Fruit fly (Drosophila melanogaster): ENCODE results near the gene NitFhit.

The NitFhit gene

DNA sequence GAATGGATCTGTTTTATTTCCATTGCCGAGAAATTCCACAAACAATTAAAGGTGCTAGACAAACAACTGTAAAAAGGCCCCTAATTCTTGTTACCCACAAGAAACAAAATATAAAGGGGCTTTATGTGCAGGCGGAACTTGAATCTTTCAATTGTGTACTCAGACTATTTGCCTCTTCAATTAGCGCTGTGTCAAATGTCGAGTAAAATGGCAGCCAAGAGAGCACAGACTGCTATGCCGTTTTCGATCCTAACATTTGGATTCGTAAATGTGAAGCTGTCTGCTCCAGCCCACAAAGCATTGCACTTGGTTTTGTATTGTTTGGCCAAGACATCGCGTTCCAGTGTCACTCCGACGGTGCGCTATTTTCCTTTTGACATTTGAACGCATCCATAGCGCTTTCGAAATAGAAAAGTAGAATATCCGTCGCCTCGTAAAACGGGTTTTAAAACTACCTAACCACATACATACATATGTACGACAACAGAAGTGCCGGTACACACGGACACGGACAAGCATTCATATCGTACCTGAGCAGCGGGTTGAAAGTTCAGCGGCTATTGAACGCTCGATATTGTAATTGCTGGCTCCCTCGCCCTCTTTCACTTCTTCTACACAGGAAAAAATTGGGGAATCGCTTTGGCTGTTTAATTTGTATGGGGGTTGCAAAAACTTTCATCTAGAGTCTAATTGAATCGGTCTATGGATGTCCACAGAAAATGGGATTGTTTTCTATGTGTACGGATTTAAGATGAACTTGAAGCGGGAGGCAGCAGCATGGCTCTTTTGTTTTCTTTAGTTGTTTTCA lies 37.3 kb upstream of the NitFhit start:
- TF ChIP-seq CG4496 (GFP tag; IDR thresholded peaks at IDR 0.05) (0 out of 3 replicates have a peak, but pooled peaks have one; percentile 63), CG8159 (tag; optimal IDR thresholded peaks at IDR 0.05) (peak; percentile 55), CG13204 (GFP tag; optimal IDR thresholded peaks at IDR 0.05) (peak; percentile 62), CG8301 (tag; optimal IDR thresholded peaks at IDR 0.05) (peak; percentile 49), Snoo (tag; optimal IDR thresholded peaks at IDR 0.05) (peak; percentile 0), CG12605 (GFP tag; IDR thresholded peaks at IDR 0.05) (peak; percentile 46; the same call in 1 of the 2 replicates), EcR (GFP tag; optimal IDR thresholded peaks at IDR 0.05) (peak; percentile 50), CG9948 (tag; optimal IDR thresholded peaks at IDR 0.05) (peak; percentile 48), Ets98B (GFP tag; IDR thresholded peaks at IDR 0.05) (peak; percentile 59), CG15710 (tag; optimal IDR thresholded peaks at IDR 0.05) (peak; percentile 15), D1 (tag; optimal IDR thresholded peaks at IDR 0.05) (no peak), gl (tag; optimal IDR thresholded peaks at IDR 0.05) (no peak), fd96Ca (GFP tag; IDR thresholded peaks at IDR 0.05) (peak; percentile 57; the same call in 1 of the 3 replicates), CG17806 (tag; optimal IDR thresholded peaks at IDR 0.05) (peak; percentile 27), CG10348 (GFP tag; IDR thresholded peaks at IDR 0.05) (no peak), Pif1A (GFP tag; optimal IDR thresholded peaks at IDR 0.05) (peak; percentile 68)

DNA sequence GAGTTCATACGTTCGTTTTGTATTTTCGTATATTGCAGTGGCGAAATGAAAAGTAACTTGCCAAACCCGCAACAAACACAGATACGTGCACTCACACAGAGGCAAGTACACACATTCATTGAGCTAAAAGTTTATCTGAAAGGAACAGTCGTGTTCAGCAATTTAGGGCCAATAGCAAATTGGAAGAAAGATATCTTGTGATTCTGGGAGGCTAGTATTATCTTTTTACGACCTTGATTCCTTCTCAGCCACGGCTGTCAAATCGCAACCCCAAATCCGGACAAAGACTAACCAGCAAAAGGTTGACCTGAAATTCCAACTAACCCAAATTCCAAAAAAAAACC lies 36.8 kb upstream of the NitFhit start:
- TF ChIP-seq Pif1B (GFP tag; optimal IDR thresholded peaks at IDR 0.05) (no peak), Snoo (tag; optimal IDR thresholded peaks at IDR 0.05) (no peak), CG14655 (GFP tag; optimal IDR thresholded peaks at IDR 0.05) (no peak), CG32121 (GFP tag; IDR thresholded peaks at IDR 0.05) (no peak), rn (GFP tag; IDR thresholded peaks at IDR 0.05) (no peak), CG4496 (GFP tag; IDR thresholded peaks at IDR 0.05) (no peak), Pif1A (GFP tag; optimal IDR thresholded peaks at IDR 0.05) (no peak), Ets98B (GFP tag; IDR thresholded peaks at IDR 0.05) (no peak)

DNA sequence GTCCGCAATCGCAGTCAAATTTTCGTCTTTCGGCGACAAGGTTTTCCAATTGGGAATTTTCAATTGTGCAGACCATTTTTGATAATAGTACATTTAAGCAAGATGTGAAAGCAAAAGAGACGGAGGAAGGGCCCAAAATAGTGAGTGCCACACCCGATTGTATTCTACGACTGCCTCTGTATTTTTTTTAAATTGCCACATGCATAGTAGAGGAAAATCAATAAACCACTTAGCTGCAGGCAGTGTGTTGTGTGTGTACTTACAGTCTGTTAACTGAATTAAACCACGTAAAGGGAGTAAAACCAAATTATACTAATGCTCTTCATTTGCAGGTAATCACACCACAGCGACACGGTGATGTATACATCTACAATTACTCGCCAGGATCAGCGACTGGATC lies 31.8 kb upstream of the NitFhit start:
- TF ChIP-seq CG17806 (tag; optimal IDR thresholded peaks at IDR 0.05) (no peak), CG12605 (GFP tag; IDR thresholded peaks at IDR 0.05) (no peak), Pif1A (GFP tag; optimal IDR thresholded peaks at IDR 0.05) (no peak), Pif1B (GFP tag; optimal IDR thresholded peaks at IDR 0.05) (no peak)

dm6 chr3L:174501-174900 lies 29.0 kb upstream of the NitFhit start:
- TF ChIP-seq CG32121 (GFP tag; IDR thresholded peaks at IDR 0.05) = no peak

- TF ChIP-seq CG10348 (GFP tag; IDR thresholded peaks at IDR 0.05) (no peak), CG34367 (tag; optimal IDR thresholded peaks at IDR 0.05) (no peak), D1 (tag; optimal IDR thresholded peaks at IDR 0.05) (no peak), Pif1B (GFP tag; optimal IDR thresholded peaks at IDR 0.05) (no peak), CG4496 (GFP tag; IDR thresholded peaks at IDR 0.05) (no peak), EcR (GFP tag; optimal IDR thresholded peaks at IDR 0.05) (no peak)
Measured at dm6 chr3L:175949-176348, 27.6 kb upstream of the NitFhit start, which contains the start of gene CG7049. CG7049 (minus strand) TSS chr3L:176228.

dm6 chr3L:177938-178337 lies 25.6 kb upstream of the NitFhit start:
- TF ChIP-seq CG15710 (tag; optimal IDR thresholded peaks at IDR 0.05) = no peak
- no peak for TF ChIP-seq fd96Ca (GFP tag; IDR thresholded peaks at IDR 0.05)

DNA sequence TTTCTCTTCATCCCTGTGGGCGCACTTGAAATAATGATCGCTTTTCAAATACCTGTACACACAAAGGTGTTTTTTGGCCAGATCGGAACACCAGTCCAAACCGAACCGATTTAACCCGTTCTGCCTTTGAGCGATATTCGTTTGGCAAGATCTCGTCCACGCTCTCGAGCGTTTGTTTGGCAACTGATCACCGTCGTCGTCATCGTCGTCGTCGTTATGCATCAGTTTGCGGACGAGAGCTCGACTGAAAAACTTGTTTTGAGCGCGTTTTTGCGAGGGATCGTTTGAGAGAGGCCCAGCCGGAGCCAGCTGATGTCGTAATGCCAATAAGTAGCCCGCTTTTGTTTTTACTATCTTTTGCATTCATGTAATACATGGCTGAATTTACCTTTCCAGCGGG lies 25.1 kb upstream of the NitFhit start:
- no peak for TF ChIP-seq D1 (tag; optimal IDR thresholded peaks at IDR 0.05)
- peak; percentile 14 for TF ChIP-seq EcR (GFP tag; optimal IDR thresholded peaks at IDR 0.05)
- TF ChIP-seq Pif1A (GFP tag; optimal IDR thresholded peaks at IDR 0.05) = no peak
- TF ChIP-seq CG17806 (tag; optimal IDR thresholded peaks at IDR 0.05) = peak; percentile 0

dm6 chr3L:178913-179488 lies 24.5 kb upstream of the NitFhit start, which contains the start of gene Vdup1:
Vdup1 (minus strand) TSS chr3L:178963.
- no peak for TF ChIP-seq Ets98B (GFP tag; IDR thresholded peaks at IDR 0.05)
- TF ChIP-seq CG8159 (tag; optimal IDR thresholded peaks at IDR 0.05) = no peak
- TF ChIP-seq CG10348 (GFP tag; IDR thresholded peaks at IDR 0.05) = no peak
- TF ChIP-seq CG12605 (GFP tag; IDR thresholded peaks at IDR 0.05) = no peak
- TF ChIP-seq D1 (tag; optimal IDR thresholded peaks at IDR 0.05) = no peak
- no peak for TF ChIP-seq CG34367 (tag; optimal IDR thresholded peaks at IDR 0.05)
- no peak for TF ChIP-seq Pif1B (GFP tag; optimal IDR thresholded peaks at IDR 0.05)
- no peak for TF ChIP-seq CG13204 (GFP tag; optimal IDR thresholded peaks at IDR 0.05)
- no peak for TF ChIP-seq Pif1A (GFP tag; optimal IDR thresholded peaks at IDR 0.05)
- TF ChIP-seq CG4496 (GFP tag; IDR thresholded peaks at IDR 0.05) = no peak
- no peak for TF ChIP-seq CG32121 (GFP tag; IDR thresholded peaks at IDR 0.05)
- TF ChIP-seq rn (GFP tag; IDR thresholded peaks at IDR 0.05) = no peak
- TF ChIP-seq EcR (GFP tag; optimal IDR thresholded peaks at IDR 0.05) = no peak
- no peak for TF ChIP-seq CG15710 (tag; optimal IDR thresholded peaks at IDR 0.05)
- TF ChIP-seq CG9948 (tag; optimal IDR thresholded peaks at IDR 0.05) = no peak
- TF ChIP-seq gl (tag; optimal IDR thresholded peaks at IDR 0.05) = no peak
